Fruit fly (Drosophila melanogaster) whole organism, embryonic: ENCODE data around the gene Mkp3.

Experiments
- Bdp1 ChIP-seq: fragments of 200-800 bp; sonication (Bioruptor generic); optimal IDR thresholded peaks from 3 replicates; lab custom pipeline; 2016; ENCODE audit warnings: missing biosample characterization, missing genetic modification characterization
- Bgb ChIP-seq: fragments of 200-800 bp; sonication (Bioruptor generic); IDR thresholded peaks from 2 replicates; pipeline ENCODE4 v1.3.6; 2022; ENCODE audit warnings: missing biosample characterization, missing genetic modification characterization; ENCODE audit not compliant: partially characterized antibody
- CG10431 ChIP-seq: fragments of 200-800 bp; sonication (Bioruptor generic); optimal IDR thresholded peaks from 3 replicates; lab custom pipeline; 2018; ENCODE audit warnings: missing biosample characterization, mild to moderate bottlenecking, missing genetic modification characterization
- CG12236 ChIP-seq: fragments of 200-800 bp; sonication (Bioruptor generic); optimal IDR thresholded peaks from 2 replicates; lab custom pipeline; 2016; ENCODE audit warnings: missing biosample characterization, missing genetic modification characterization
- CG13287 ChIP-seq: fragments of 200-800 bp; sonication (Bioruptor generic); IDR thresholded peaks from 2 replicates; pipeline ENCODE4 v1.3.6; 2022; ENCODE audit warnings: missing biosample characterization, missing genetic modification characterization; ENCODE audit not compliant: partially characterized antibody
- CG16779 ChIP-seq: fragments of 200-800 bp; sonication (Bioruptor generic); IDR thresholded peaks from 2 replicates; pipeline ENCODE4 v1.3.6; 2022; ENCODE audit warnings: missing biosample characterization, missing genetic modification characterization
- CG17361 ChIP-seq: fragments of 200-800 bp; sonication (Bioruptor generic); IDR thresholded peaks from 3 replicates; pipeline ENCODE4 v1.3.6; 2022; ENCODE audit warnings: missing biosample characterization, missing genetic modification characterization
- CG2129 ChIP-seq: fragments of 200-800 bp; sonication (Bioruptor generic); IDR thresholded peaks from 2 replicates; pipeline ENCODE4 v1.3.6; 2022; ENCODE audit warnings: missing biosample characterization, missing genetic modification characterization; ENCODE audit not compliant: partially characterized antibody
- CG2199 ChIP-seq: fragments of 200-800 bp; sonication (Bioruptor generic); IDR thresholded peaks from 3 replicates; pipeline ENCODE4 v1.3.6; 2022; ENCODE audit warnings: missing biosample characterization, missing genetic modification characterization
- CG32532 ChIP-seq: fragments of 200-800 bp; sonication (Bioruptor generic); IDR thresholded peaks from 2 replicates; pipeline ENCODE4 v1.3.6; 2022; ENCODE audit warnings: missing biosample characterization, missing genetic modification characterization
- CG34422 ChIP-seq: fragments of 200-800 bp; sonication (Bioruptor generic); IDR thresholded peaks from 3 replicates; pipeline ENCODE4 v1.3.6; 2022; ENCODE audit warnings: missing biosample characterization, missing genetic modification characterization
- CG4328 ChIP-seq: fragments of 200-800 bp; sonication (Bioruptor generic); optimal IDR thresholded peaks from 3 replicates; lab custom pipeline; 2017; ENCODE audit warnings: missing biosample characterization, missing genetic modification reagents, missing genetic modification characterization
- CG6254 ChIP-seq: fragments of 200-800 bp; sonication (Bioruptor generic); optimal IDR thresholded peaks from 3 replicates; lab custom pipeline; 2017; ENCODE audit warnings: mild to moderate bottlenecking, missing biosample characterization, missing genetic modification reagents, missing genetic modification characterization
- CG8388 ChIP-seq: fragments of 200-800 bp; sonication (Bioruptor generic); optimal IDR thresholded peaks from 2 replicates; lab custom pipeline; 2019; ENCODE audit warnings: missing biosample characterization, mild to moderate bottlenecking, missing genetic modification characterization, moderate library complexity
- CkIIα-i1 ChIP-seq: fragments of 200-800 bp; sonication (Bioruptor generic); IDR thresholded peaks from 2 replicates; pipeline ENCODE4 v1.3.6; 2022; ENCODE audit warnings: missing biosample characterization, missing genetic modification characterization
- Dp ChIP-seq: fragments of 200-800 bp; sonication (Bioruptor generic); optimal IDR thresholded peaks from 2 replicates; lab custom pipeline; 2018; ENCODE audit warnings: missing biosample characterization, mild to moderate bottlenecking, missing genetic modification characterization, moderate library complexity
- Drgx ChIP-seq: fragments of 200-800 bp; sonication (Bioruptor generic); IDR thresholded peaks from 2 replicates; pipeline ENCODE4 v1.3.6; 2022; ENCODE audit warnings: missing biosample characterization, missing genetic modification characterization
- Ets97D ChIP-seq: fragments of 200-800 bp; sonication (Bioruptor generic); optimal IDR thresholded peaks from 3 replicates; lab custom pipeline; 2016; ENCODE audit warnings: missing biosample characterization, missing genetic modification characterization
- Gsc ChIP-seq: fragments of 200-800 bp; sonication (Bioruptor generic); IDR thresholded peaks from 2 replicates; pipeline ENCODE4 v1.3.6; 2022; ENCODE audit warnings: missing biosample characterization, missing genetic modification characterization
- H15 ChIP-seq: fragments of 200-800 bp; sonication (Bioruptor generic); IDR thresholded peaks from 3 replicates; pipeline ENCODE4 v1.3.6; 2022; ENCODE audit warnings: missing biosample characterization, missing genetic modification characterization
- H2.0 ChIP-seq: fragments of 200-800 bp; sonication (Bioruptor generic); IDR thresholded peaks from 2 replicates; pipeline ENCODE4 v1.3.6; 2022; ENCODE audit warnings: missing biosample characterization, missing genetic modification characterization
- Kr ChIP-seq: fragments of 200-800 bp; sonication (Bioruptor generic); optimal IDR thresholded peaks from 2 replicates; lab custom pipeline; 2017; ENCODE audit warnings: missing biosample characterization, mild to moderate bottlenecking, missing genetic modification characterization
- Neu2 ChIP-seq: fragments of 200-800 bp; sonication (Bioruptor generic); optimal IDR thresholded peaks from 3 replicates; lab custom pipeline; 2016; ENCODE audit warnings: missing biosample characterization, missing genetic modification characterization, borderline replicate concordance
- Opbp ChIP-seq: fragments of 200-800 bp; sonication (Bioruptor generic); IDR thresholded peaks from 3 replicates; pipeline ENCODE4 v1.3.6; 2022; ENCODE audit warnings: missing biosample characterization, missing genetic modification characterization; ENCODE audit not compliant: partially characterized antibody
- Ptx1 ChIP-seq: fragments of 200-800 bp; sonication (Bioruptor generic); IDR thresholded peaks from 2 replicates; pipeline ENCODE4 v1.3.6; 2022; ENCODE audit warnings: missing biosample characterization, missing genetic modification characterization
- Xbp1 ChIP-seq: fragments of 200-800 bp; sonication (Bioruptor generic); optimal IDR thresholded peaks from 3 replicates; lab custom pipeline; 2016; ENCODE audit warnings: missing biosample characterization, mild to moderate bottlenecking, missing genetic modification characterization
- abd-A ChIP-seq: fragments of 200-800 bp; sonication (Bioruptor generic); optimal IDR thresholded peaks from 3 replicates; lab custom pipeline; 2019; ENCODE audit warnings: missing biosample characterization, mild to moderate bottlenecking, missing genetic modification characterization, moderate library complexity
- ap ChIP-seq: fragments of 200-800 bp; sonication (Bioruptor generic); IDR thresholded peaks from 2 replicates; pipeline ENCODE4 v1.3.6; 2022; ENCODE audit warnings: missing biosample characterization, missing genetic modification characterization
- bcd ChIP-seq: fragments of 200-800 bp; sonication (Bioruptor generic); optimal IDR thresholded peaks from 2 replicates; lab custom pipeline; 2017; ENCODE audit warnings: missing biosample characterization, mild to moderate bottlenecking, missing genetic modification characterization
- cad ChIP-seq: fragments of >200 bp; optimal IDR thresholded peaks from 2 replicates; lab custom pipeline; 2017; ENCODE audit warnings: missing biosample characterization, missing genetic modification characterization
- croc ChIP-seq: fragments of 200-800 bp; sonication (Bioruptor generic); conservative IDR thresholded peaks from 3 replicates; pipeline ENCODE4 v1.3.6; 2022; ENCODE audit warnings: missing biosample characterization, missing genetic modification characterization
- gcm ChIP-seq: fragments of 200-800 bp; sonication (Bioruptor generic); optimal IDR thresholded peaks from 2 replicates; lab custom pipeline; 2019; ENCODE audit warnings: missing biosample characterization, mild to moderate bottlenecking, missing genetic modification characterization, moderate library complexity
- gem ChIP-seq: fragments of 200-800 bp; sonication (Bioruptor generic); optimal IDR thresholded peaks from 2 replicates; lab custom pipeline; 2019; ENCODE audit warnings: missing biosample characterization, mild to moderate bottlenecking, missing genetic modification characterization, moderate library complexity
- hbn ChIP-seq: fragments of 200-800 bp; sonication (Bioruptor generic); IDR thresholded peaks from 2 replicates; pipeline ENCODE4 v1.3.6; 2022; ENCODE audit warnings: missing biosample characterization, missing genetic modification characterization; ENCODE audit not compliant: partially characterized antibody
- her ChIP-seq: fragments of 200-800 bp; sonication (Bioruptor generic); optimal IDR thresholded peaks from 2 replicates; lab custom pipeline; 2016; ENCODE audit warnings: missing biosample characterization, missing genetic modification characterization
- inv ChIP-seq: fragments of 200-800 bp; sonication (Bioruptor generic); IDR thresholded peaks from 2 replicates; pipeline ENCODE4 v1.3.6; 2022; ENCODE audit warnings: missing biosample characterization, missing genetic modification characterization; ENCODE audit not compliant: partially characterized antibody
- jing ChIP-seq: fragments of 200-800 bp; sonication (Bioruptor generic); optimal IDR thresholded peaks from 2 replicates; lab custom pipeline; 2018; ENCODE audit warnings: missing biosample characterization, mild to moderate bottlenecking, missing genetic modification characterization
- kni ChIP-seq: fragments of 200-800 bp; sonication (Bioruptor generic); optimal IDR thresholded peaks from 3 replicates; lab custom pipeline; 2017; ENCODE audit warnings: mild to moderate bottlenecking, missing biosample characterization, missing genetic modification reagents, missing genetic modification characterization
- lab ChIP-seq: fragments of 200-800 bp; sonication (Bioruptor generic); optimal IDR thresholded peaks from 3 replicates; lab custom pipeline; 2017; ENCODE audit warnings: missing biosample characterization, missing genetic modification characterization, mild to moderate bottlenecking, moderate library complexity, missing genetic modification reagents
- oc ChIP-seq: fragments of 200-800 bp; sonication (Bioruptor generic); optimal IDR thresholded peaks from 2 replicates; lab custom pipeline; 2018; ENCODE audit warnings: missing biosample characterization, mild to moderate bottlenecking, missing genetic modification characterization, moderate library complexity
- pan ChIP-seq, 4 experiments: fragments of >200 bp in 3 of 4; fragments of 200-800 bp in 1 of 4; sonication (Bioruptor generic) in 1 of 4; optimal IDR thresholded peaks in 3 of 4; IDR thresholded peaks in 1 of 4; 2 replicates each; pipeline versions ENCODE4 v1.3.6 to Lab custom; 2017 to 2022; ENCODE audit warnings: missing biosample characterization in 2 of 4, missing genetic modification characterization in 2 of 4, mixed read lengths in 1 of 4
- pita ChIP-seq: fragments of 200-800 bp; sonication (Bioruptor generic); optimal IDR thresholded peaks from 2 replicates; lab custom pipeline; 2017; ENCODE audit warnings: missing biosample characterization, mild to moderate bottlenecking, missing genetic modification characterization
- pnt ChIP-seq: fragments of 200-800 bp; sonication (Bioruptor generic); optimal IDR thresholded peaks from 3 replicates; lab custom pipeline; 2016; ENCODE audit warnings: missing biosample characterization, missing genetic modification characterization
- psq ChIP-seq: fragments of 200-800 bp; sonication (Bioruptor generic); optimal IDR thresholded peaks from 2 replicates; lab custom pipeline; 2017; ENCODE audit warnings: missing biosample characterization, missing genetic modification characterization
- run ChIP-seq: fragments of 200-800 bp; sonication (Bioruptor generic); optimal IDR thresholded peaks from 3 replicates; lab custom pipeline; 2018; ENCODE audit warnings: missing biosample characterization, mild to moderate bottlenecking, missing genetic modification characterization
- slbo ChIP-seq: fragments of 200-800 bp; sonication (Bioruptor generic); IDR thresholded peaks from 2 replicates; pipeline ENCODE4 v1.3.6; 2022; ENCODE audit warnings: missing biosample characterization, missing genetic modification characterization
- slou ChIP-seq: fragments of 200-800 bp; sonication (Bioruptor generic); optimal IDR thresholded peaks from 3 replicates; lab custom pipeline; 2016; ENCODE audit warnings: missing biosample characterization, missing genetic modification characterization
- unpg ChIP-seq: fragments of 200-800 bp; sonication (Bioruptor generic); optimal IDR thresholded peaks from 3 replicates; lab custom pipeline; 2018; ENCODE audit warnings: missing biosample characterization, mild to moderate bottlenecking, missing genetic modification characterization, moderate library complexity
- vfl ChIP-seq: fragments of 200-800 bp; sonication (Bioruptor generic); optimal IDR thresholded peaks from 2 replicates; lab custom pipeline; 2016; ENCODE audit warnings: missing biosample characterization, missing genetic modification characterization
- vvl ChIP-seq: fragments of 200-800 bp; sonication (Bioruptor generic); IDR thresholded peaks from 2 replicates; pipeline ENCODE4 v1.3.6; 2022; ENCODE audit warnings: missing biosample characterization, missing genetic modification characterization
- zen ChIP-seq: fragments of 200-800 bp; sonication (Bioruptor generic); optimal IDR thresholded peaks from 3 replicates; lab custom pipeline; 2018; ENCODE audit warnings: missing biosample characterization, mild to moderate bottlenecking, missing genetic modification characterization, moderate library complexity

Mkp3 gene

dm6 chr3L:19036119-19036518 lies 50.1 kb downstream of the Mkp3 start:
- no peak for TF ChIP-seq vfl (GFP tag; lab: Kevin White, UChicago)
- TF ChIP-seq Bgb (GFP tag; lab: Robert Waterston, UW) = no peak
- TF ChIP-seq inv (GFP tag; lab: Robert Waterston, UW) = no peak
- TF ChIP-seq CG10431 = no peak
- no peak for TF ChIP-seq gem
- TF ChIP-seq slbo (GFP tag; lab: Robert Waterston, UW) = no peak
- no peak for TF ChIP-seq psq (GFP tag; lab: Kevin White, UChicago)
- TF ChIP-seq Ptx1 (GFP tag; lab: Robert Waterston, UW) = no peak
- no peak for TF ChIP-seq CG4328 (GFP tag; lab: Kevin White, UChicago)
- TF ChIP-seq CG13287 (GFP tag; lab: Robert Waterston, UW) = no peak
- TF ChIP-seq her (GFP tag; lab: Kevin White, UChicago) = no peak
- TF ChIP-seq Neu2 = no peak
- TF ChIP-seq cad (GFP tag; lab: Kevin White, UChicago) = peak; percentile 50
- no peak for TF ChIP-seq CG16779 (GFP tag; lab: Robert Waterston, UW)
- TF ChIP-seq CG34422 = no peak
- no peak for TF ChIP-seq Opbp (GFP tag; lab: Robert Waterston, UW)
- no peak for TF ChIP-seq Gsc (GFP tag; lab: Robert Waterston, UW)
- no peak for TF ChIP-seq CG8388
- TF ChIP-seq hbn (GFP tag; lab: Robert Waterston, UW) = no peak
- no peak for TF ChIP-seq H15
- TF ChIP-seq H2.0 (GFP tag; lab: Robert Waterston, UW) = no peak
- TF ChIP-seq Dp (GFP tag; lab: Kevin White, UChicago) = no peak
- TF ChIP-seq slou (GFP tag; lab: Kevin White, UChicago) = no peak
- peak; percentile 76 for TF ChIP-seq kni
- TF ChIP-seq CG2199 = no peak
- no peak for TF ChIP-seq pan (optimal IDR thresholded peaks at IDR 0.05; lab: Kevin White, UChicago)
- no peak for TF ChIP-seq pan (GFP tag; optimal IDR thresholded peaks at IDR 0.05 in 1 of 2, IDR thresholded peaks at IDR 0.05 in 1 of 2)
- TF ChIP-seq jing (GFP tag; lab: Kevin White, UChicago) = no peak
- no peak for TF ChIP-seq Drgx (GFP tag; lab: Robert Waterston, UW)
- no peak for TF ChIP-seq CG6254 (GFP tag; lab: Kevin White, UChicago)
- no peak for TF ChIP-seq Ets97D (GFP tag; lab: Kevin White, UChicago)
- TF ChIP-seq CG17361 (GFP tag; lab: Robert Waterston, UW) = no peak
- TF ChIP-seq CG32532 (GFP tag; lab: Robert Waterston, UW) = no peak
- TF ChIP-seq run = no peak
- TF ChIP-seq unpg = no peak
- TF ChIP-seq bcd (GFP tag; lab: Kevin White, UChicago) = no peak
- TF ChIP-seq CG12236 (GFP tag; lab: Kevin White, UChicago) = no peak
- TF ChIP-seq vvl (GFP tag; lab: Robert Waterston, UW) = no peak
- TF ChIP-seq croc (GFP tag; lab: Robert Waterston, UW) = no peak
- TF ChIP-seq pnt (GFP tag; lab: Kevin White, UChicago) = no peak
- TF ChIP-seq CkIIα-i1 (GFP tag; lab: Robert Waterston, UW) = no peak
- TF ChIP-seq Kr (GFP tag; lab: Kevin White, UChicago) = peak; percentile 91
- no peak for TF ChIP-seq ap (GFP tag; lab: Robert Waterston, UW)
- no peak for TF ChIP-seq CG2129 (GFP tag; lab: Robert Waterston, UW)
- TF ChIP-seq Bdp1 (GFP tag; lab: Kevin White, UChicago) = no peak
- peak; percentile 89 for TF ChIP-seq oc (tag; lab: Kevin White, UChicago)
- no peak for TF ChIP-seq Xbp1 (GFP tag; lab: Kevin White, UChicago)
- peak; percentile 74 for TF ChIP-seq zen (tag; lab: Kevin White, UChicago)
- no peak for TF ChIP-seq lab (GFP tag; lab: Kevin White, UChicago)
- TF ChIP-seq abd-A (tag; lab: Kevin White, UChicago) = peak; percentile 39
- TF ChIP-seq gcm = peak; percentile 33
- no peak for TF ChIP-seq pita
